Worm (Caenorhabditis elegans) whole organism, L3 larva: ENCODE results near the gene M7.7.
A peak's percentile ranks its signal among the peaks of the same experiment; 100 is the strongest.

Source experiments
- R02D3.7 ChIP-seq: fragments of 150-350 bp; optimal IDR thresholded peaks from 2 replicates; lab custom pipeline; 2014; ENCODE audit warnings: missing biosample characterization, missing genetic modification characterization
- ZK546.5 ChIP-seq: sonication (generic microtip); optimal IDR thresholded peaks from 2 replicates; lab custom pipeline; 2017; ENCODE audit warnings: missing biosample characterization, missing genetic modification characterization
- ceh-28 ChIP-seq: fragments of 150-350 bp; optimal IDR thresholded peaks from 2 replicates; lab custom pipeline; 2014; ENCODE audit warnings: missing biosample characterization, missing genetic modification reagents, missing genetic modification characterization
- ceh-82 ChIP-seq: fragments of 150-350 bp; optimal IDR thresholded peaks from 2 replicates; lab custom pipeline; 2014; ENCODE audit warnings: missing biosample characterization, missing genetic modification characterization
- daf-12 ChIP-seq: fragments of 150-350 bp; optimal IDR thresholded peaks from 2 replicates; lab custom pipeline; 2014; ENCODE audit warnings: missing biosample characterization, missing genetic modification reagents, missing genetic modification characterization
- egl-27 ChIP-seq: sonication (generic microtip); optimal IDR thresholded peaks from 4 replicates; lab custom pipeline; 2017; ENCODE audit warnings: missing biosample characterization, missing genetic modification reagents, missing genetic modification characterization
- egl-5 ChIP-seq: fragments of 150-350 bp; optimal IDR thresholded peaks from 2 replicates; lab custom pipeline; 2017; ENCODE audit warnings: missing biosample characterization, missing genetic modification reagents, missing genetic modification characterization, inconsistent platforms
- elt-1 ChIP-seq: fragments of 150-350 bp; optimal IDR thresholded peaks from 2 replicates; lab custom pipeline; 2014; ENCODE audit warnings: missing biosample characterization, missing genetic modification characterization
- elt-3 ChIP-seq, 3 experiments: fragments of 150-350 bp in 1 of 3; sonication (generic microtip) in 2 of 3; optimal IDR thresholded peaks; 2 replicates in 2 of 3; 4 replicates in 1 of 3; lab custom pipeline; 2014 to 2017; ENCODE audit warnings: missing biosample characterization in 3 of 3, missing genetic modification characterization in 3 of 3
- eor-1 ChIP-seq, 2 experiments: fragments of 150-350 bp; optimal IDR thresholded peaks; 2 replicates each; lab custom pipeline; 2014 to 2018; ENCODE audit warnings: missing biosample characterization in 2 of 2, missing genetic modification characterization in 2 of 2
- fkh-10 ChIP-seq: sonication (generic microtip); optimal IDR thresholded peaks from 2 replicates; lab custom pipeline; 2017; ENCODE audit warnings: missing biosample characterization, missing genetic modification reagents, missing genetic modification characterization
- fos-1 ChIP-seq: fragments of 150-350 bp; optimal IDR thresholded peaks from 2 replicates; lab custom pipeline; 2014; ENCODE audit warnings: missing biosample characterization, missing genetic modification characterization
- hmg-11 ChIP-seq: sonication (generic microtip); optimal IDR thresholded peaks from 2 replicates; lab custom pipeline; 2016; ENCODE audit warnings: missing genetic modification characterization, missing compliant biosample characterization
- jun-1 ChIP-seq: fragments of 150-350 bp; optimal IDR thresholded peaks from 2 replicates; lab custom pipeline; 2014; ENCODE audit warnings: missing biosample characterization, missing genetic modification reagents, missing genetic modification characterization
- lin-15B ChIP-seq: fragments of 150-350 bp; optimal IDR thresholded peaks from 2 replicates; lab custom pipeline; 2014; ENCODE audit warnings: missing biosample characterization, missing genetic modification characterization
- lin-39 ChIP-seq: fragments of 150-350 bp; optimal IDR thresholded peaks from 2 replicates; lab custom pipeline; 2018; ENCODE audit warnings: missing biosample characterization, missing genetic modification reagents, missing genetic modification characterization
- mdl-1 ChIP-seq: fragments of 150-350 bp; optimal IDR thresholded peaks from 2 replicates; lab custom pipeline; 2014; ENCODE audit warnings: missing biosample characterization, missing genetic modification characterization
- mml-1 ChIP-seq: fragments of 150-350 bp; sonication (generic microtip); optimal IDR thresholded peaks from 3 replicates; lab custom pipeline; 2014; ENCODE audit warnings: missing biosample characterization, missing genetic modification characterization
- nfya-1 ChIP-seq: sonication (generic microtip); optimal IDR thresholded peaks from 2 replicates; lab custom pipeline; 2017; ENCODE audit warnings: missing genetic modification characterization, mild to moderate bottlenecking, missing compliant biosample characterization, antibody characterized with exemption, moderate library complexity; ENCODE audit not compliant: insufficient read depth
- nhr-11 ChIP-seq: fragments of 150-350 bp; optimal IDR thresholded peaks from 2 replicates; lab custom pipeline; 2014; ENCODE audit warnings: missing biosample characterization, missing genetic modification characterization
- nhr-12 ChIP-seq: fragments of 150-350 bp; optimal IDR thresholded peaks from 2 replicates; lab custom pipeline; 2014; ENCODE audit warnings: missing biosample characterization, missing genetic modification characterization
- nhr-23 ChIP-seq: fragments of 150-350 bp; optimal IDR thresholded peaks from 2 replicates; lab custom pipeline; 2014; ENCODE audit warnings: missing biosample characterization, missing genetic modification reagents, missing genetic modification characterization
- nhr-237 ChIP-seq: fragments of 150-350 bp; optimal IDR thresholded peaks from 2 replicates; lab custom pipeline; 2014; ENCODE audit warnings: missing biosample characterization, missing genetic modification characterization
- nhr-25 ChIP-seq: sonication (generic microtip); optimal IDR thresholded peaks from 2 replicates; lab custom pipeline; 2017; ENCODE audit warnings: missing biosample characterization, missing genetic modification characterization
- nhr-28 ChIP-seq: fragments of 150-350 bp; optimal IDR thresholded peaks from 2 replicates; lab custom pipeline; 2014; ENCODE audit warnings: missing biosample characterization, missing genetic modification characterization
- nhr-43 ChIP-seq: sonication (generic microtip); optimal IDR thresholded peaks from 2 replicates; lab custom pipeline; 2016; ENCODE audit warnings: mild to moderate bottlenecking, missing genetic modification characterization, missing compliant biosample characterization; ENCODE audit not compliant: poor library complexity, severe bottlenecking
- nhr-67 ChIP-seq: fragments of 150-350 bp; optimal IDR thresholded peaks from 2 replicates; lab custom pipeline; 2014; ENCODE audit warnings: missing biosample characterization, missing genetic modification characterization
- nhr-77 ChIP-seq: fragments of 150-350 bp; optimal IDR thresholded peaks from 2 replicates; lab custom pipeline; 2014; ENCODE audit warnings: missing biosample characterization, missing genetic modification characterization
- pqm-1 ChIP-seq: fragments of 150-350 bp; optimal IDR thresholded peaks from 2 replicates; lab custom pipeline; 2017; ENCODE audit warnings: missing biosample characterization, missing genetic modification characterization, inconsistent platforms
- sea-2 ChIP-seq: fragments of 150-350 bp; sonication (generic microtip); optimal IDR thresholded peaks from 4 replicates; lab custom pipeline; 2014; ENCODE audit warnings: missing biosample characterization, missing genetic modification reagents, missing genetic modification characterization
- unc-39 ChIP-seq: sonication (generic microtip); optimal IDR thresholded peaks from 4 replicates; lab custom pipeline; 2017; ENCODE audit warnings: missing biosample characterization, missing genetic modification characterization
- unc-62 ChIP-seq: fragments of 150-350 bp; sonication (generic microtip); optimal IDR thresholded peaks from 4 replicates; lab custom pipeline; 2014; ENCODE audit warnings: missing biosample characterization, missing genetic modification reagents, missing genetic modification characterization
- zag-1 ChIP-seq: fragments of 150-350 bp; optimal IDR thresholded peaks from 2 replicates; lab custom pipeline; 2014; ENCODE audit warnings: missing biosample characterization, missing genetic modification characterization
- ztf-11 ChIP-seq: fragments of 150-350 bp; optimal IDR thresholded peaks from 2 replicates; lab custom pipeline; 2014; ENCODE audit warnings: missing biosample characterization, missing genetic modification characterization
- ztf-4 ChIP-seq: fragments of 150-350 bp; optimal IDR thresholded peaks from 2 replicates; lab custom pipeline; 2014; ENCODE audit warnings: missing biosample characterization, missing genetic modification characterization

The M7.7 gene

ce11 chrIV:11082789-11083235 lies 6.8 kb upstream of the M7.7 start (continued):
- TF ChIP-seq elt-1 (tag; lab: Kevin White, UChicago) (peak; percentile 12), nhr-12 (tag; lab: Kevin White, UChicago) (no peak), fos-1 (tag; lab: Kevin White, UChicago) (no peak), nhr-67 (tag; lab: Kevin White, UChicago) (no peak), ztf-11 (tag; lab: Kevin White, UChicago) (no peak), sea-2 (GFP tag; lab: Kevin White, UChicago) (peak; percentile 21), daf-12 (tag; lab: Kevin White, UChicago) (no peak), unc-39 (tag; lab: Kevin White, UChicago) (no peak), nhr-77 (peak; percentile 16), jun-1 (peak; percentile 92), fkh-10 (GFP tag; lab: Kevin White, UChicago) (peak; percentile 49), pqm-1 (tag; lab: Kevin White, UChicago) (peak; percentile 41), nhr-43 (tag; lab: Kevin White, UChicago) (peak; percentile 86), hmg-11 (tag; lab: Kevin White, UChicago) (peak; percentile 99), nfya-1 (tag; lab: Kevin White, UChicago) (peak; percentile 94), nhr-237 (tag; lab: Kevin White, UChicago) (no peak), egl-27 (tag; lab: Kevin White, UChicago) (peak; percentile 91), ceh-82 (tag; lab: Kevin White, UChicago) (peak; percentile 22)

ce11 chrIV:11083609-11084008 lies 6.0 kb upstream of the M7.7 start, which contains the start of gene klc-1:
klc-1 (plus strand) TSS chrIV:11083735.
- TF ChIP-seq nhr-25 (no peak), nhr-23 (tag; lab: Kevin White, UChicago) (no peak), nhr-11 (tag; lab: Kevin White, UChicago) (no peak), ztf-11 (tag; lab: Kevin White, UChicago) (no peak), zag-1 (tag; lab: Kevin White, UChicago) (no peak), sea-2 (GFP tag; lab: Kevin White, UChicago) (no peak), fkh-10 (GFP tag; lab: Kevin White, UChicago) (no peak), egl-5 (tag; lab: Kevin White, UChicago) (no peak), nhr-12 (tag; lab: Kevin White, UChicago) (no peak), R02D3.7 (no peak), ceh-82 (tag; lab: Kevin White, UChicago) (no peak), ZK546.5 (tag; lab: Kevin White, UChicago) (no peak), nhr-43 (tag; lab: Kevin White, UChicago) (no peak), nhr-67 (tag; lab: Kevin White, UChicago) (no peak), nhr-77 (no peak), nhr-28 (tag; lab: Kevin White, UChicago) (no peak)

ce11 chrIV:11092502-11093080 lies 3.0 kb downstream of the M7.7 start, which contains the start of gene bcc-1:
bcc-1 (minus strand) TSS chrIV:11092552.
- peak; percentile 88 for TF ChIP-seq nhr-23 (tag; lab: Kevin White, UChicago)
- TF ChIP-seq eor-1 (tag; optimal IDR thresholded peaks at IDR 0.05; lab: Kevin White, UChicago): no peak
- TF ChIP-seq unc-62: peak; percentile 69
- no peak for TF ChIP-seq egl-5 (tag; lab: Kevin White, UChicago)
- TF ChIP-seq lin-39 (tag; lab: Kevin White, UChicago): no peak
- no peak for TF ChIP-seq nhr-12 (tag; lab: Kevin White, UChicago)
- no peak for TF ChIP-seq mml-1 (tag; lab: Kevin White, UChicago)
- no peak for TF ChIP-seq ZK546.5 (tag; lab: Kevin White, UChicago)
- TF ChIP-seq nhr-43 (tag; lab: Kevin White, UChicago): peak; percentile 0
- no peak for TF ChIP-seq lin-15B (tag; lab: Kevin White, UChicago)
- TF ChIP-seq egl-27 (tag; lab: Kevin White, UChicago): peak; percentile 1
- no peak for TF ChIP-seq mdl-1 (tag; lab: Kevin White, UChicago)
- peak; percentile 19 for TF ChIP-seq ceh-28 (tag; lab: Kevin White, UChicago)
- no peak for TF ChIP-seq jun-1
- no peak for TF ChIP-seq pqm-1 (tag; lab: Kevin White, UChicago)
- no peak for TF ChIP-seq ztf-4 (tag; lab: Kevin White, UChicago)
- no peak for TF ChIP-seq R02D3.7
- TF ChIP-seq elt-3 (tag; optimal IDR thresholded peaks at IDR 0.05; lab: Kevin White, UChicago): peak in 1 of 3 experiments; percentile 57
- TF ChIP-seq, all 47 proteins: peak for 6
